Worm (Caenorhabditis elegans) whole organism, L4 larva: ENCODE data around the gene pptr-2.

ENCODE experiments used
- lin-29 ChIP-seq: fragments of 200-800 bp; sonication (Bioruptor generic); IDR thresholded peaks from 2 replicates; pipeline ENCODE4 v1.3.6; 2022; ENCODE audit warnings: missing genetic modification reagents, missing genetic modification characterization, missing compliant biosample characterization
- nhr-11 ChIP-seq: fragments of 150-350 bp; optimal IDR thresholded peaks from 2 replicates; lab custom pipeline; 2014; ENCODE audit warnings: missing biosample characterization, missing genetic modification characterization
- nhr-6 ChIP-seq: fragments of 150-350 bp; optimal IDR thresholded peaks from 2 replicates; lab custom pipeline; 2014; ENCODE audit warnings: missing biosample characterization, missing genetic modification characterization
- skn-1 ChIP-seq: fragments of 150-350 bp; optimal IDR thresholded peaks from 2 replicates; lab custom pipeline; 2014; ENCODE audit warnings: missing biosample characterization, missing genetic modification characterization
- unc-130 ChIP-seq: sonication (generic microtip); optimal IDR thresholded peaks from 2 replicates; lab custom pipeline; 2016; ENCODE audit warnings: missing genetic modification reagents, missing genetic modification characterization, missing compliant biosample characterization
- unc-62 ChIP-seq, 3 experiments: fragments of 150-350 bp in 1 of 3; sonication (generic microtip); optimal IDR thresholded peaks in 2 of 3; peaks in 1 of 3; 1 replicate in 1 of 3; 2 replicates in 2 of 3; lab custom pipeline; 2014 to 2017; ENCODE audit warnings: missing biosample characterization in 3 of 3, missing genetic modification characterization in 3 of 3, missing genetic modification reagents in 3 of 3, missing genotype in 1 of 3
- ztf-11 ChIP-seq: fragments of 150-350 bp; optimal IDR thresholded peaks from 2 replicates; lab custom pipeline; 2014; ENCODE audit warnings: missing biosample characterization, missing genetic modification characterization

ce11 chrV:11022817-11023216 is 11.9 kb downstream of the pptr-2 start, which contains the start of the genes C13G3.12 and hot-6:
- TF ChIP-seq ztf-11 = no peak
- TF ChIP-seq lin-29 (GFP tag; lab: Robert Waterston, UW) = no peak
- no peak for TF ChIP-seq skn-1
- no peak for TF ChIP-seq nhr-6 (tag; lab: Kevin White, UChicago)
- TF ChIP-seq nhr-11 (tag; lab: Kevin White, UChicago) = no peak
- TF ChIP-seq unc-130 = no peak
- no peak for TF ChIP-seq unc-62 (GFP tag; optimal IDR thresholded peaks at IDR 0.05 in 1 of 2; lab: Kevin White, UChicago)
- TF ChIP-seq unc-62 (tag; optimal IDR thresholded peaks at IDR 0.05; lab: Kevin White, UChicago) = no peak
